Worm (Caenorhabditis elegans): Measurements from ENCODE around the gene Y37E11B.10.
A peak's percentile ranks its signal among the peaks of the same experiment; 100 is the strongest.

ce11 chrIV:3653420-3653823 lies 47.2 kb upstream of the Y37E11B.10 start:
- TF ChIP-seq snpc-3.4 (tag; optimal IDR thresholded peaks at IDR 0.05) (no peak), hlh-26 (GFP tag; conservative IDR thresholded peaks at IDR 0.05) (no peak), aptf-3 (GFP tag; IDR thresholded peaks at IDR 0.05) (no peak), lin-40 (tag; optimal IDR thresholded peaks at IDR 0.05) (peak; percentile 56), ekl-4 (GFP tag; IDR thresholded peaks at IDR 0.05) (no peak), nfya-1 (tag; optimal IDR thresholded peaks at IDR 0.05; ENCODE audit: borderline replicate concordance, insufficient read depth) (no peak), sdz-38 (tag; optimal IDR thresholded peaks at IDR 0.05) (no peak), rec-8 (tag; optimal IDR thresholded peaks at IDR 0.05) (no peak), efl-1 (GFP tag; optimal IDR thresholded peaks at IDR 0.05) (no peak), dpl-1 (GFP tag; optimal IDR thresholded peaks at IDR 0.05) (no peak), unc-62 (GFP tag; optimal IDR thresholded peaks at IDR 0.05) (no peak)

Data from whole organism, young adult.